Worm (Caenorhabditis elegans): ENCODE measurements around the gene frpr-9.

frpr-9 gene

ce11 chrV:11039379-11039954, 47.6 kb downstream of the frpr-9 start, which contains the start of gene pak-2 (continued):
- TF ChIP-seq ceh-90 (tag; optimal IDR thresholded peaks at IDR 0.05) (peak; percentile 64), isw-1 (GFP tag; IDR thresholded peaks at IDR 0.05) (peak; percentile 87), lin-13 (GFP tag; optimal IDR thresholded peaks at IDR 0.05) (peak; percentile 74), unc-130 (tag; optimal IDR thresholded peaks at IDR 0.05) (peak; percentile 11), aha-1 (tag; optimal IDR thresholded peaks at IDR 0.05) (no peak), unc-86 (tag; optimal IDR thresholded peaks at IDR 0.05) (peak; percentile 73), lin-39 (tag; optimal IDR thresholded peaks at IDR 0.05) (peak; percentile 37), dsc-1 (tag; optimal IDR thresholded peaks at IDR 0.05) (peak; percentile 85), mdl-1 (tag; optimal IDR thresholded peaks at IDR 0.05) (peak in 1 of 2 experiments; percentile 18), xbp-1 (tag; optimal IDR thresholded peaks at IDR 0.05) (peak; percentile 83), lin-15B (tag; optimal IDR thresholded peaks at IDR 0.05) (peak; percentile 43), fkh-4 (tag; optimal IDR thresholded peaks at IDR 0.05; ENCODE audit: borderline replicate concordance) (peak; percentile 85), grh-1 (GFP tag; IDR thresholded peaks at IDR 0.05) (peak; percentile 31; the same call in 1 of the 2 replicates), tbx-2 (tag; optimal IDR thresholded peaks at IDR 0.05) (peak; percentile 85), ztf-4 (tag; optimal IDR thresholded peaks at IDR 0.05) (no peak), elt-2 (tag; optimal IDR thresholded peaks at IDR 0.05) (peak; percentile 58), nhr-12 (tag; optimal IDR thresholded peaks at IDR 0.05) (no peak), unc-62 (GFP tag; optimal IDR thresholded peaks at IDR 0.05) (no peak), zip-4 (GFP tag; optimal IDR thresholded peaks at IDR 0.05) (no peak), nhr-28 (tag; optimal IDR thresholded peaks at IDR 0.05) (no peak), fkh-10 (GFP tag; optimal IDR thresholded peaks at IDR 0.05) (peak; percentile 34), C34B4.2 (tag; optimal IDR thresholded peaks at IDR 0.05) (no peak), elt-3 (tag; optimal IDR thresholded peaks at IDR 0.05) (peak in 2 of 6 experiments; percentile 2 to 41), nhr-20 (tag; optimal IDR thresholded peaks at IDR 0.05) (peak; percentile 90), ztf-11 (tag; optimal IDR thresholded peaks at IDR 0.05) (peak in 1 of 2 experiments; percentile 88), ceh-8 (GFP tag; optimal IDR thresholded peaks at IDR 0.05) (no peak), irx-1 (tag; optimal IDR thresholded peaks at IDR 0.05) (peak; percentile 62), egl-13 (tag; optimal IDR thresholded peaks at IDR 0.05) (peak; percentile 71), nhr-71 (tag; optimal IDR thresholded peaks at IDR 0.05) (peak; percentile 93), unc-98 (GFP tag; IDR thresholded peaks at IDR 0.05) (peak; percentile 76; the same call in 1 of the 2 replicates), snpc-4 (tag; optimal IDR thresholded peaks at IDR 0.05) (peak; percentile 37), C04F5.9 (tag; optimal IDR thresholded peaks at IDR 0.05) (peak; percentile 70), swsn-7 (tag; optimal IDR thresholded peaks at IDR 0.05) (peak; percentile 80), nhr-19 (GFP tag; conservative IDR thresholded peaks at IDR 0.05) (peak; percentile 80), Y116A8C.19 (tag; optimal IDR thresholded peaks at IDR 0.05; ENCODE audit: borderline replicate concordance) (no peak), tlp-1 (tag; optimal IDR thresholded peaks at IDR 0.05) (no peak), efl-3 (GFP tag; optimal IDR thresholded peaks at IDR 0.05) (no peak), blmp-1 (tag; optimal IDR thresholded peaks at IDR 0.05) (peak; percentile 75), unc-30 (tag; optimal IDR thresholded peaks at IDR 0.05) (no peak), hpl-2 (GFP tag; optimal IDR thresholded peaks at IDR 0.05) (peak; percentile 63), jun-1 (tag; optimal IDR thresholded peaks at IDR 0.05) (no peak), mef-2 (tag; optimal IDR thresholded peaks at IDR 0.05) (no peak), sptf-1 (tag; optimal IDR thresholded peaks at IDR 0.05) (no peak), lir-3 (tag; optimal IDR thresholded peaks at IDR 0.05; ENCODE audit: poor library complexity) (peak; percentile 90), aly-2 (tag; optimal IDR thresholded peaks at IDR 0.05) (peak; percentile 53), efl-1 (optimal IDR thresholded peaks at IDR 0.05) (peak; percentile 78 to 84), efl-1 (GFP tag; optimal IDR thresholded peaks at IDR 0.05 in 1 of 2) (peak; percentile 69 to 96), nhr-77 (tag; optimal IDR thresholded peaks at IDR 0.05) (peak; percentile 90), nhr-84 (tag; optimal IDR thresholded peaks at IDR 0.05) (no peak), zag-1 (tag; optimal IDR thresholded peaks at IDR 0.05) (peak; percentile 31), nhr-76 (tag; optimal IDR thresholded peaks at IDR 0.05) (no peak), skn-1 (tag; optimal IDR thresholded peaks at IDR 0.05) (peak; percentile 38), egl-27 (tag; optimal IDR thresholded peaks at IDR 0.05) (no peak)

All from whole organism, L1 larva.